Worm (Caenorhabditis elegans) whole organism, L4 larva: Measurements from ENCODE around the gene Y66D12A.6.

Experiments used
- F26F4.8 ChIP-seq: fragments of 200-800 bp; sonication (Bioruptor generic); conservative IDR thresholded peaks from 2 replicates; pipeline ENCODE4 v1.3.6; 2022; ENCODE audit warnings: missing genetic modification characterization, missing compliant biosample characterization
- F49E8.2 ChIP-seq: sonication (generic microtip); optimal IDR thresholded peaks from 2 replicates; lab custom pipeline; 2016; ENCODE audit warnings: missing compliant biosample characterization, mild to moderate bottlenecking, missing genetic modification characterization, borderline replicate concordance
- R02D3.7 ChIP-seq: fragments of 150-350 bp; sonication (generic microtip); optimal IDR thresholded peaks from 3 replicates; lab custom pipeline; 2014; ENCODE audit warnings: missing biosample characterization, missing genetic modification characterization
- T20F7.1 ChIP-seq: fragments of 200-800 bp; sonication (Bioruptor generic); optimal IDR thresholded peaks from 2 replicates; lab custom pipeline; 2018; ENCODE audit warnings: mild to moderate bottlenecking, missing genetic modification characterization, missing compliant biosample characterization
- T26A8.4 ChIP-seq: fragments of 200-800 bp; sonication (Bioruptor generic); IDR thresholded peaks from 2 replicates; pipeline ENCODE4 v1.3.6; 2022; ENCODE audit warnings: missing genetic modification characterization, missing compliant biosample characterization
- aly-2 ChIP-seq: sonication (generic microtip); optimal IDR thresholded peaks from 2 replicates; lab custom pipeline; 2018; ENCODE audit warnings: missing biosample characterization, missing genetic modification characterization
- ces-1 ChIP-seq: fragments of 150-350 bp; sonication (generic microtip); optimal IDR thresholded peaks from 4 replicates; lab custom pipeline; 2014; ENCODE audit warnings: missing biosample characterization, missing genetic modification reagents, missing genetic modification characterization
- ctbp-1 ChIP-seq: fragments of 200-800 bp; sonication (Bioruptor generic); IDR thresholded peaks from 2 replicates; pipeline ENCODE4 v1.3.6; 2022; ENCODE audit warnings: missing genetic modification reagents, missing genetic modification characterization, missing compliant biosample characterization
- daf-16 ChIP-seq, 3 experiments: sonication (generic microtip); optimal IDR thresholded peaks; 2 replicates each; lab custom pipeline; 2016 to 2017; ENCODE audit warnings: missing genetic modification characterization in 3 of 3, missing genetic modification reagents in 3 of 3, mild to moderate bottlenecking in 2 of 3, missing compliant biosample characterization in 2 of 3, missing biosample characterization in 1 of 3, moderate library complexity in 1 of 3
- duxl-1 ChIP-seq: sonication (generic microtip); optimal IDR thresholded peaks from 2 replicates; lab custom pipeline; 2016; ENCODE audit warnings: mild to moderate bottlenecking, missing genetic modification characterization, moderate library complexity, missing compliant biosample characterization; ENCODE audit not compliant: poor library complexity
- dve-1 ChIP-seq: sonication (generic microtip); optimal IDR thresholded peaks from 2 replicates; lab custom pipeline; 2017; ENCODE audit warnings: antibody characterized with exemption, mild to moderate bottlenecking, missing genetic modification characterization, missing compliant biosample characterization; ENCODE audit not compliant: insufficient read depth
- egl-43 ChIP-seq: fragments of 200-800 bp; sonication (Bioruptor generic); IDR thresholded peaks from 2 replicates; pipeline ENCODE4 v1.3.6; 2022; ENCODE audit warnings: missing genetic modification reagents, missing genetic modification characterization, missing compliant biosample characterization
- fos-1 ChIP-seq: fragments of 150-350 bp; optimal IDR thresholded peaks from 2 replicates; lab custom pipeline; 2014; ENCODE audit warnings: missing biosample characterization, missing genetic modification characterization
- hlh-30 ChIP-seq: sonication (generic microtip); optimal IDR thresholded peaks from 2 replicates; lab custom pipeline; 2017; ENCODE audit warnings: antibody characterized with exemption, mild to moderate bottlenecking, missing genetic modification characterization, missing compliant biosample characterization; ENCODE audit not compliant: insufficient read depth
- jun-1 ChIP-seq: fragments of 150-350 bp; optimal IDR thresholded peaks from 2 replicates; lab custom pipeline; 2014; ENCODE audit warnings: missing biosample characterization, missing genetic modification reagents, missing genetic modification characterization
- lin-29 ChIP-seq: fragments of 200-800 bp; sonication (Bioruptor generic); IDR thresholded peaks from 2 replicates; pipeline ENCODE4 v1.3.6; 2022; ENCODE audit warnings: missing genetic modification reagents, missing genetic modification characterization, missing compliant biosample characterization
- lin-38 ChIP-seq: fragments of 200-800 bp; sonication (Bioruptor generic); IDR thresholded peaks from 2 replicates; pipeline ENCODE4 v1.3.6; 2022; ENCODE audit warnings: missing genetic modification reagents, missing genetic modification characterization, missing compliant biosample characterization
- lsy-2 ChIP-seq, 2 experiments: fragments of 150-350 bp in 1 of 2; sonication (generic microtip) in 1 of 2; optimal IDR thresholded peaks; 2 replicates each; lab custom pipeline; 2014 to 2017; ENCODE audit warnings: missing biosample characterization in 2 of 2, missing genetic modification characterization in 2 of 2
- mxl-3 ChIP-seq: fragments of 200-800 bp; sonication (Bioruptor generic); optimal IDR thresholded peaks from 2 replicates; lab custom pipeline; 2018; ENCODE audit warnings: mild to moderate bottlenecking, missing genetic modification characterization, missing compliant biosample characterization
- nhr-10 ChIP-seq: fragments of 150-350 bp; optimal IDR thresholded peaks from 2 replicates; lab custom pipeline; 2014; ENCODE audit warnings: missing biosample characterization, missing genetic modification characterization
- nhr-41 ChIP-seq: fragments of 200-800 bp; sonication (Bioruptor generic); IDR thresholded peaks from 2 replicates; pipeline ENCODE4 v1.3.6; 2022; ENCODE audit warnings: missing genetic modification reagents, missing genetic modification characterization, missing compliant biosample characterization
- nhr-48 ChIP-seq: sonication (generic microtip); optimal IDR thresholded peaks from 2 replicates; lab custom pipeline; 2016; ENCODE audit warnings: mild to moderate bottlenecking, missing genetic modification characterization, missing compliant biosample characterization
- nhr-6 ChIP-seq: fragments of 150-350 bp; optimal IDR thresholded peaks from 2 replicates; lab custom pipeline; 2014; ENCODE audit warnings: missing biosample characterization, missing genetic modification characterization
- nhr-76 ChIP-seq: fragments of 150-350 bp; optimal IDR thresholded peaks from 2 replicates; lab custom pipeline; 2014; ENCODE audit warnings: missing biosample characterization, missing genetic modification characterization
- pha-4 ChIP-seq, 2 experiments: fragments of 150-350 bp in 1 of 2; fragments of 200-800 bp in 1 of 2; sonication (Bioruptor generic) in 1 of 2; IDR thresholded peaks in 1 of 2; optimal IDR thresholded peaks in 1 of 2; 2 replicates each; pipeline versions ENCODE4 v1.3.6 to Lab custom; 2014 to 2022; ENCODE audit warnings: missing genetic modification characterization in 2 of 2, missing genetic modification reagents in 2 of 2, missing biosample characterization in 1 of 2, missing compliant biosample characterization in 1 of 2
- php-3 ChIP-seq: fragments of 200-800 bp; sonication (Bioruptor generic); IDR thresholded peaks from 2 replicates; pipeline ENCODE4 v1.3.6; 2022; ENCODE audit warnings: missing genetic modification reagents, missing genetic modification characterization, missing compliant biosample characterization
- rbr-2 ChIP-seq: sonication (generic microtip); optimal IDR thresholded peaks from 2 replicates; lab custom pipeline; 2016; ENCODE audit warnings: missing genotype, missing genetic modification characterization, missing compliant biosample characterization
- set-16 ChIP-seq: fragments of 200-800 bp; sonication (Bioruptor generic); IDR thresholded peaks from 2 replicates; pipeline ENCODE4 v1.3.6; 2022; ENCODE audit warnings: missing genetic modification reagents, missing genetic modification characterization, missing compliant biosample characterization
- snpc-1.2 ChIP-seq: fragments of 200-800 bp; sonication (Bioruptor generic); IDR thresholded peaks from 2 replicates; pipeline ENCODE4 v1.3.6; 2022; ENCODE audit warnings: missing genetic modification reagents, missing genetic modification characterization, missing compliant biosample characterization
- spr-3 ChIP-seq: fragments of 200-800 bp; sonication (Bioruptor generic); optimal IDR thresholded peaks from 2 replicates; lab custom pipeline; 2018; ENCODE audit warnings: mild to moderate bottlenecking, missing genetic modification characterization, missing compliant biosample characterization
- tag-97 ChIP-seq: fragments of 200-800 bp; sonication (Bioruptor generic); IDR thresholded peaks from 2 replicates; pipeline ENCODE4 v1.3.6; 2022; ENCODE audit warnings: missing genetic modification characterization, missing compliant biosample characterization
- tra-1 ChIP-seq: fragments of 200-800 bp; sonication (Bioruptor generic); IDR thresholded peaks from 2 replicates; pipeline ENCODE4 v1.3.6; 2022; ENCODE audit warnings: missing genetic modification reagents, missing genetic modification characterization, missing compliant biosample characterization
- unc-130 ChIP-seq: sonication (generic microtip); optimal IDR thresholded peaks from 2 replicates; lab custom pipeline; 2016; ENCODE audit warnings: missing genetic modification reagents, missing genetic modification characterization, missing compliant biosample characterization
- unc-39 ChIP-seq: sonication (generic microtip); optimal IDR thresholded peaks from 2 replicates; lab custom pipeline; 2017; ENCODE audit warnings: missing biosample characterization, missing genetic modification characterization
- unc-62 ChIP-seq, 3 experiments: fragments of 150-350 bp in 1 of 3; sonication (generic microtip); optimal IDR thresholded peaks in 2 of 3; peaks in 1 of 3; 1 replicate in 1 of 3; 2 replicates in 2 of 3; lab custom pipeline; 2014 to 2017; ENCODE audit warnings: missing biosample characterization in 3 of 3, missing genetic modification characterization in 3 of 3, missing genetic modification reagents in 3 of 3, missing genotype in 1 of 3
- zag-1 ChIP-seq: fragments of 150-350 bp; optimal IDR thresholded peaks from 2 replicates; lab custom pipeline; 2014; ENCODE audit warnings: missing biosample characterization, missing genetic modification characterization
- zfp-2 ChIP-seq: sonication (generic microtip); optimal IDR thresholded peaks from 2 replicates; lab custom pipeline; 2016; ENCODE audit warnings: mild to moderate bottlenecking, missing genetic modification characterization, missing compliant biosample characterization
- zip-2 ChIP-seq: fragments of 150-350 bp; optimal IDR thresholded peaks from 2 replicates; lab custom pipeline; 2014; ENCODE audit warnings: missing biosample characterization, missing genetic modification characterization

Y66D12A.6 gene

ce11 chrIII:11581372-11581771, at the start of gene Y66D12A.6, which contains the start of gene ceh-92:
Y66D12A.6 (minus strand) TSS chrIII:11581402.
ceh-92 (plus strand) TSS chrIII:11581600.
- TF ChIP-seq daf-16 (GFP tag; optimal IDR thresholded peaks at IDR 0.05; lab: Kevin White, UChicago), result no peak
- no peak for TF ChIP-seq daf-16 (tag; optimal IDR thresholded peaks at IDR 0.05; lab: Kevin White, UChicago)
- peak; percentile 16 for TF ChIP-seq unc-130 (GFP tag; lab: Kevin White, UChicago)
- TF ChIP-seq nhr-10, result no peak
- no peak for TF ChIP-seq duxl-1 (tag; lab: Kevin White, UChicago)
- no peak for TF ChIP-seq unc-39
- TF ChIP-seq rbr-2 (tag; lab: Kevin White, UChicago), result no peak
- TF ChIP-seq snpc-1.2 (GFP tag; lab: Robert Waterston, UW), result peak; percentile 49; the same call in 1 of the 2 replicates
- no peak for TF ChIP-seq mxl-3
- TF ChIP-seq php-3 (GFP tag; lab: Robert Waterston, UW), result no peak
- no peak for TF ChIP-seq pha-4 (GFP tag; IDR thresholded peaks at IDR 0.05; lab: Robert Waterston, UW)
- TF ChIP-seq pha-4 (tag; optimal IDR thresholded peaks at IDR 0.05; lab: Kevin White, UChicago), result no peak
- TF ChIP-seq lin-38, result peak; percentile 57
- no peak for TF ChIP-seq zfp-2 (tag; lab: Kevin White, UChicago)
- no peak for TF ChIP-seq R02D3.7 (tag; lab: Kevin White, UChicago)
- TF ChIP-seq zip-2 (tag; lab: Kevin White, UChicago), result no peak
- no peak for TF ChIP-seq nhr-6 (tag; lab: Kevin White, UChicago)
- no peak for TF ChIP-seq spr-3 (GFP tag; lab: Kevin White, UChicago)
- TF ChIP-seq tag-97, result no peak
- peak; percentile 10 for TF ChIP-seq F49E8.2 (tag; lab: Kevin White, UChicago)
- TF ChIP-seq dve-1, result no peak
- no peak for TF ChIP-seq unc-62 (GFP tag; optimal IDR thresholded peaks at IDR 0.05 in 1 of 2; lab: Kevin White, UChicago)
- TF ChIP-seq unc-62 (tag; optimal IDR thresholded peaks at IDR 0.05; lab: Kevin White, UChicago), result no peak
- TF ChIP-seq zag-1, result no peak

ce11 chrIII:11629354-11629753, 48.2 kb upstream of the Y66D12A.6 start, which contains the start of gene Y66A7A.7:
Y66A7A.7 (minus strand) TSS chrIII:11629454.
- TF ChIP-seq rbr-2 (tag; lab: Kevin White, UChicago) (no peak), fos-1 (tag; lab: Kevin White, UChicago) (no peak), unc-62 (GFP tag; optimal IDR thresholded peaks at IDR 0.05 in 1 of 2; lab: Kevin White, UChicago) (no peak), unc-62 (tag; optimal IDR thresholded peaks at IDR 0.05; lab: Kevin White, UChicago) (no peak), ctbp-1 (GFP tag; lab: Robert Waterston, UW) (no peak), nhr-41 (GFP tag; lab: Robert Waterston, UW) (no peak), nhr-76 (tag; lab: Kevin White, UChicago) (no peak), R02D3.7 (tag; lab: Kevin White, UChicago) (no peak), ces-1 (no peak), zag-1 (no peak), F26F4.8 (GFP tag; lab: Robert Waterston, UW) (no peak), lsy-2 (tag; optimal IDR thresholded peaks at IDR 0.05; lab: Kevin White, UChicago) (no peak), T26A8.4 (GFP tag; lab: Robert Waterston, UW) (no peak), daf-16 (GFP tag; optimal IDR thresholded peaks at IDR 0.05; lab: Kevin White, UChicago) (no peak), daf-16 (tag; optimal IDR thresholded peaks at IDR 0.05; lab: Kevin White, UChicago) (no peak), aly-2 (tag; lab: Kevin White, UChicago) (no peak), jun-1 (no peak), php-3 (GFP tag; lab: Robert Waterston, UW) (no peak), tra-1 (GFP tag; lab: Robert Waterston, UW) (no peak)

- TF ChIP-seq set-16 (peak; percentile 68), mxl-3 (peak; percentile 56), duxl-1 (tag; lab: Kevin White, UChicago) (peak; percentile 24), hlh-30 (tag; lab: Kevin White, UChicago) (no peak), egl-43 (GFP tag; lab: Robert Waterston, UW) (peak; percentile 58; the same call in 1 of the 2 replicates), lin-29 (GFP tag; lab: Robert Waterston, UW) (0 out of 2 replicates have a peak, but pooled peaks have one; percentile 22), nhr-48 (tag; lab: Kevin White, UChicago) (no peak), T20F7.1 (GFP tag; lab: Kevin White, UChicago) (no peak)
- TF ChIP-seq, all 104 proteins: peak for 5
These were observed 46.4 kb upstream of the Y66D12A.6 start for ce11 chrIII:11627631-11628030.
